Fruit fly (Drosophila melanogaster) whole organism, pupa: ENCODE results near the gene CG43336.

Experiments
- CG34367 ChIP-seq: fragments of 200-800 bp; sonication (Bioruptor generic); optimal IDR thresholded peaks from 2 replicates; lab custom pipeline; 2018; ENCODE audit warnings: missing biosample characterization, mild to moderate bottlenecking, missing genetic modification characterization
- EcR ChIP-seq: fragments of 200-800 bp; sonication (Bioruptor generic); optimal IDR thresholded peaks from 3 replicates; lab custom pipeline; 2019; ENCODE audit warnings: missing biosample characterization, missing genetic modification characterization, mild to moderate bottlenecking, moderate library complexity, missing genetic modification reagents
- Ets98B ChIP-seq: fragments of 200-800 bp; sonication (Bioruptor generic); IDR thresholded peaks from 2 replicates; pipeline ENCODE4 v1.3.6; 2022; ENCODE audit warnings: missing biosample characterization, missing genetic modification characterization
- fd96Ca ChIP-seq: fragments of 200-800 bp; sonication (Bioruptor generic); IDR thresholded peaks from 3 replicates; pipeline ENCODE4 v1.3.6; 2022; ENCODE audit warnings: missing biosample characterization, missing genetic modification characterization
- rn ChIP-seq: fragments of 200-800 bp; sonication (Bioruptor generic); IDR thresholded peaks from 2 replicates; pipeline ENCODE4 v1.3.6; 2022; ENCODE audit warnings: missing biosample characterization, missing genetic modification characterization

- TF ChIP-seq Ets98B (GFP tag; lab: Robert Waterston, UW) (no peak), fd96Ca (GFP tag; lab: Robert Waterston, UW) (no peak), EcR (GFP tag; lab: Kevin White, UChicago) (no peak), rn (GFP tag; lab: Robert Waterston, UW) (no peak), CG34367 (tag; lab: Kevin White, UChicago) (no peak)
Measured at dm6 chr3R:15632441-15632840, 4.5 kb upstream of the CG43336 start.
